Fruit fly (Drosophila melanogaster): ENCODE data around the gene sgl.
A peak's percentile ranks its signal among the peaks of the same experiment; 100 is the strongest.

The sgl gene

DNA sequence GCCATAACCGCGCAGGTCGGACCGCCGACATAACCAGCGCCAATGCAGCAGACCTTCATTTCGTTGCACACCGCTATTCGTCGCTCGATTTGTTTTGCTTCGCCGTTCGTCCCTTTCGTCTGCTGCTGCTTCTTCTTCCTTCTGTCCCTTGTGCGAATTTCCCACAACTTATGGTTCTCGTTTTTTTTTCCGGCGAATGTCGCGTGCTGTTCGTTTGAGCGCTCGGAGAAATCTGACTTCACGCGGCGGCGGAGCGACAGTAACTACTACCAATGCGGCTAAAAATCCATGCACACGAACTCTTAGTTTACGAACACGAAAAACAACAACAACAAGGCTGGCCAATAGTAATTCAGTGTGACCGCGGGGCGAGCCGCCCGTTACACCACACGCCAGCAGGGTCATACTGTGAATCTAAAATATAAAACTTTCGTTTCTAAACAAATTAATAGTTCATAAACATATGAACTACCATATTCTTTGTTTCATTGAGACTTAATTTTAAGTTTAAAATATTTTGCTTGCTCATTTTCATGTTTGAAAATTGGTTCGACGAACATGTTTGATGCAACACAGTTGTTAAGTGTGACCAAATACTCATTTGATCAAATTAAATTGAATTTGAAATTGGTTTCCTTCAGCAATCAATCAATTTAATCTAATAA is at the start of gene sgl:
Gene sgl, minus strand, starts transcription at position 271 of the 665 bp plus-strand sequence.
- TF ChIP-seq CG7368 (GFP tag; optimal IDR thresholded peaks at IDR 0.05) (no peak), CG8632 (GFP tag; optimal IDR thresholded peaks at IDR 0.05) (no peak), cyc (GFP tag; optimal IDR thresholded peaks at IDR 0.05) (no peak), Eip93F (GFP tag; optimal IDR thresholded peaks at IDR 0.05) (no peak), Ets96B (tag; optimal IDR thresholded peaks at IDR 0.05) (peak; percentile 55), fd59A (GFP tag; optimal IDR thresholded peaks at IDR 0.05) (no peak), Gug (GFP tag; IDR thresholded peaks at IDR 0.05) (no peak; the same call in 1 of the 2 replicates), topi (GFP tag; optimal IDR thresholded peaks at IDR 0.05) (peak; percentile 52), eg (GFP tag; IDR thresholded peaks at IDR 0.05) (peak; percentile 75), vri (GFP tag; optimal IDR thresholded peaks at IDR 0.05) (peak; percentile 62), CG10631 (GFP tag; optimal IDR thresholded peaks at IDR 0.05) (no peak), CG34406 (GFP tag; optimal IDR thresholded peaks at IDR 0.05) (peak; percentile 31), CG9139 (GFP tag; optimal IDR thresholded peaks at IDR 0.05) (peak; percentile 54), CG6854 (GFP tag; optimal IDR thresholded peaks at IDR 0.05) (peak; percentile 48), ss (GFP tag; optimal IDR thresholded peaks at IDR 0.05) (peak; percentile 71 to 76), Sox102F (GFP tag; optimal IDR thresholded peaks at IDR 0.05) (no peak), Met (GFP tag; optimal IDR thresholded peaks at IDR 0.05) (peak; percentile 8), CG11294 (GFP tag; IDR thresholded peaks at IDR 0.05) (no peak), Sox15 (GFP tag; optimal IDR thresholded peaks at IDR 0.05) (no peak), CG3032 (tag; optimal IDR thresholded peaks at IDR 0.05) (peak; percentile 42), Hr4 (GFP tag; optimal IDR thresholded peaks at IDR 0.05) (no peak), CG10669 (GFP tag; optimal IDR thresholded peaks at IDR 0.05) (peak; percentile 27), acj6 (GFP tag; optimal IDR thresholded peaks at IDR 0.05) (no peak), CG16779 (tag; optimal IDR thresholded peaks at IDR 0.05) (peak; percentile 72), net (GFP tag; optimal IDR thresholded peaks at IDR 0.05) (peak; percentile 4), CG15336 (GFP tag; IDR thresholded peaks at IDR 0.05) (peak; percentile 55; the same call in 1 of the 2 replicates), CG31627 (GFP tag; optimal IDR thresholded peaks at IDR 0.05) (no peak), spab (GFP tag; optimal IDR thresholded peaks at IDR 0.05) (peak; percentile 29), achi (GFP tag; optimal IDR thresholded peaks at IDR 0.05) (peak; percentile 28), CG6163 (GFP tag; IDR thresholded peaks at IDR 0.05) (peak; percentile 87), Eip78C (GFP tag) (peak; percentile 73), CG11902 (GFP tag; optimal IDR thresholded peaks at IDR 0.05) (no peak), fd85E (GFP tag; optimal IDR thresholded peaks at IDR 0.05) (no peak), CG3919 (GFP tag; optimal IDR thresholded peaks at IDR 0.05) (peak; percentile 59), Smox (GFP tag; optimal IDR thresholded peaks at IDR 0.05) (no peak), Blimp-1 (GFP tag; optimal IDR thresholded peaks at IDR 0.05) (no peak), Ets21C (GFP tag; optimal IDR thresholded peaks at IDR 0.05) (no peak), CG1621 (tag; optimal IDR thresholded peaks at IDR 0.05) (peak; percentile 72), dsx (GFP tag; optimal IDR thresholded peaks at IDR 0.05; ENCODE audit: poor library complexity, severe bottlenecking) (peak; percentile 43), CG32006 (GFP tag; optimal IDR thresholded peaks at IDR 0.05) (no peak), CG6276 (GFP tag; optimal IDR thresholded peaks at IDR 0.05) (peak; percentile 74), Hr38 (GFP tag; optimal IDR thresholded peaks at IDR 0.05) (no peak), OdsH (GFP tag; optimal IDR thresholded peaks at IDR 0.05) (no peak), esn (GFP tag; optimal IDR thresholded peaks at IDR 0.05) (peak; percentile 51), lz (GFP tag; optimal IDR thresholded peaks at IDR 0.05) (no peak), Sox14 (GFP tag; optimal IDR thresholded peaks at IDR 0.05) (peak; percentile 36), CG8319 (GFP tag; optimal IDR thresholded peaks at IDR 0.05) (no peak), CG6792 (GFP tag; optimal IDR thresholded peaks at IDR 0.05) (no peak), Lpt (GFP tag; optimal IDR thresholded peaks at IDR 0.05) (peak; percentile 62), pdm3 (GFP tag; optimal IDR thresholded peaks at IDR 0.05) (peak; percentile 5), CG4318 (GFP tag; optimal IDR thresholded peaks at IDR 0.05) (no peak), CG11762 (GFP tag; optimal IDR thresholded peaks at IDR 0.05; ENCODE audit: insufficient read depth) (no peak)

All from whole organism, prepupa.